Fruit fly (Drosophila melanogaster) whole organism, embryonic: ENCODE data around the gene APP-BP1.

Experiments
- B-H1 ChIP-seq: fragments of 200-800 bp; sonication (Bioruptor generic); IDR thresholded peaks from 3 replicates; pipeline ENCODE4 v1.3.6; 2022; ENCODE audit warnings: missing biosample characterization, missing genetic modification characterization
- Blimp-1 ChIP-seq: fragments of 200-800 bp; sonication (Bioruptor generic); optimal IDR thresholded peaks from 3 replicates; lab custom pipeline; 2018; ENCODE audit warnings: missing biosample characterization, missing genetic modification characterization, mild to moderate bottlenecking, moderate library complexity, missing genetic modification reagents
- CG10267 ChIP-seq: fragments of 200-800 bp; sonication (Bioruptor generic); optimal IDR thresholded peaks from 2 replicates; lab custom pipeline; 2018; ENCODE audit warnings: missing biosample characterization, mild to moderate bottlenecking, missing genetic modification characterization, moderate library complexity
- CG10543 ChIP-seq: fragments of 200-800 bp; sonication (Bioruptor generic); optimal IDR thresholded peaks from 3 replicates; lab custom pipeline; 2017; ENCODE audit warnings: missing biosample characterization, mild to moderate bottlenecking, missing genetic modification characterization, moderate library complexity
- CG10959 ChIP-seq: fragments of 200-800 bp; sonication (Bioruptor generic); IDR thresholded peaks from 2 replicates; pipeline ENCODE4 v1.3.6; 2022; ENCODE audit warnings: missing biosample characterization, missing genetic modification characterization
- CG11085 ChIP-seq: fragments of 200-800 bp; sonication (Bioruptor generic); IDR thresholded peaks from 2 replicates; pipeline ENCODE4 v1.3.6; 2022; ENCODE audit warnings: missing biosample characterization, missing genetic modification characterization
- CG1233 ChIP-seq: fragments of 200-800 bp; sonication (Bioruptor generic); optimal IDR thresholded peaks from 4 replicates; lab custom pipeline; 2018; ENCODE audit warnings: missing biosample characterization, mild to moderate bottlenecking, missing genetic modification characterization
- CG13287 ChIP-seq: fragments of 200-800 bp; sonication (Bioruptor generic); IDR thresholded peaks from 2 replicates; pipeline ENCODE4 v1.3.6; 2022; ENCODE audit warnings: missing biosample characterization, missing genetic modification characterization; ENCODE audit not compliant: partially characterized antibody
- CG13296 ChIP-seq: fragments of 200-800 bp; sonication (Bioruptor generic); optimal IDR thresholded peaks from 3 replicates; lab custom pipeline; 2018; ENCODE audit warnings: missing biosample characterization, mild to moderate bottlenecking, missing genetic modification characterization
- CG15514 ChIP-seq: fragments of 200-800 bp; sonication (Bioruptor generic); optimal IDR thresholded peaks from 3 replicates; lab custom pipeline; 2017; ENCODE audit warnings: missing biosample characterization, missing genetic modification characterization, mild to moderate bottlenecking, moderate library complexity, missing genetic modification reagents
- CG16813 ChIP-seq: fragments of 200-800 bp; sonication (Bioruptor generic); IDR thresholded peaks from 3 replicates; pipeline ENCODE4 v1.3.6; 2022; ENCODE audit warnings: missing biosample characterization, missing genetic modification characterization; ENCODE audit not compliant: partially characterized antibody
- CG17912 ChIP-seq: fragments of 200-800 bp; sonication (Bioruptor generic); optimal IDR thresholded peaks from 2 replicates; lab custom pipeline; 2018; ENCODE audit warnings: missing biosample characterization, mild to moderate bottlenecking, missing genetic modification characterization
- CG18599 ChIP-seq: fragments of 200-800 bp; sonication (Bioruptor generic); optimal IDR thresholded peaks from 3 replicates; lab custom pipeline; 2017; ENCODE audit warnings: missing biosample characterization, missing genetic modification characterization, mild to moderate bottlenecking, moderate library complexity, missing genetic modification reagents
- CG3065 ChIP-seq: fragments of 200-800 bp; sonication (Bioruptor generic); optimal IDR thresholded peaks from 2 replicates; lab custom pipeline; 2016; ENCODE audit warnings: missing biosample characterization, missing genetic modification characterization
- CG31224 ChIP-seq: fragments of 200-800 bp; sonication (Bioruptor generic); IDR thresholded peaks from 2 replicates; pipeline ENCODE4 v1.3.6; 2022; ENCODE audit warnings: missing biosample characterization, missing genetic modification characterization
- CG32532 ChIP-seq: fragments of 200-800 bp; sonication (Bioruptor generic); IDR thresholded peaks from 2 replicates; pipeline ENCODE4 v1.3.6; 2022; ENCODE audit warnings: missing biosample characterization, missing genetic modification characterization
- CG6272 ChIP-seq: fragments of 200-800 bp; sonication (Bioruptor generic); IDR thresholded peaks from 2 replicates; pipeline ENCODE4 v1.3.6; 2022; ENCODE audit warnings: missing biosample characterization, missing genetic modification characterization
- CG6683 ChIP-seq: fragments of 200-800 bp; sonication (Bioruptor generic); optimal IDR thresholded peaks from 2 replicates; lab custom pipeline; 2017; ENCODE audit warnings: missing biosample characterization, mild to moderate bottlenecking, missing genetic modification characterization, missing genetic modification reagents
- CG7745 ChIP-seq: fragments of 200-800 bp; sonication (Bioruptor generic); optimal IDR thresholded peaks from 2 replicates; lab custom pipeline; 2018; ENCODE audit warnings: missing biosample characterization, mild to moderate bottlenecking, missing genetic modification characterization, moderate library complexity
- CHES-1-like ChIP-seq: fragments of 200-800 bp; sonication (Bioruptor generic); optimal IDR thresholded peaks from 2 replicates; lab custom pipeline; 2016; ENCODE audit warnings: missing biosample characterization, missing genetic modification characterization
- Eip74EF ChIP-seq, 2 experiments: fragments of 200-800 bp in 1 of 2; fragments of >200 bp in 1 of 2; sonication (Bioruptor generic) in 1 of 2; optimal IDR thresholded peaks; 2 replicates each; lab custom pipeline; 2017 to 2019; ENCODE audit warnings: missing biosample characterization in 2 of 2, missing genetic modification characterization in 2 of 2, mild to moderate bottlenecking in 1 of 2, moderate library complexity in 1 of 2
- Hmr ChIP-seq: fragments of 200-800 bp; sonication (Bioruptor generic); optimal IDR thresholded peaks from 3 replicates; lab custom pipeline; 2017; ENCODE audit warnings: mild to moderate bottlenecking, missing biosample characterization, missing genetic modification reagents, missing genetic modification characterization
- Hr3 ChIP-seq: fragments of 200-800 bp; sonication (Bioruptor generic); optimal IDR thresholded peaks from 3 replicates; lab custom pipeline; 2016; ENCODE audit warnings: missing biosample characterization, missing genetic modification characterization
- Hr78 ChIP-seq, 2 experiments: fragments of 200-800 bp in 1 of 2; fragments of >200 bp in 1 of 2; sonication (Bioruptor generic) in 1 of 2; optimal IDR thresholded peaks; 2 replicates each; lab custom pipeline; 2017 to 2019; ENCODE audit warnings: missing biosample characterization in 2 of 2, missing genetic modification characterization in 2 of 2, mild to moderate bottlenecking in 1 of 2, moderate library complexity in 1 of 2
- Lpt ChIP-seq: fragments of >200 bp; optimal IDR thresholded peaks from 2 replicates; lab custom pipeline; 2018; ENCODE audit warnings: missing biosample characterization, missing genetic modification characterization
- MBD-R2 ChIP-seq: fragments of 200-800 bp; sonication (Bioruptor generic); IDR thresholded peaks from 2 replicates; pipeline ENCODE4 v1.3.6; 2022; ENCODE audit warnings: missing biosample characterization, missing genetic modification characterization
- NFAT ChIP-seq: fragments of 200-800 bp; sonication (Bioruptor generic); IDR thresholded peaks from 2 replicates; pipeline ENCODE4 v1.3.6; 2022; ENCODE audit warnings: missing biosample characterization, missing genetic modification characterization
- PHDP ChIP-seq: fragments of 200-800 bp; sonication (Bioruptor generic); optimal IDR thresholded peaks from 3 replicates; lab custom pipeline; 2018; ENCODE audit warnings: missing biosample characterization, mild to moderate bottlenecking, missing genetic modification characterization, moderate library complexity
- Pdp1 ChIP-seq, 2 experiments: fragments of 200-800 bp; sonication (Bioruptor generic); optimal IDR thresholded peaks; 3 replicates each; lab custom pipeline; 2016; ENCODE audit warnings: missing biosample characterization in 2 of 2, missing genetic modification characterization in 2 of 2, mild to moderate bottlenecking in 1 of 2, moderate library complexity in 1 of 2
- Rfx ChIP-seq: fragments of 200-800 bp; sonication (Bioruptor generic); IDR thresholded peaks from 2 replicates; pipeline ENCODE4 v1.3.6; 2022; ENCODE audit warnings: missing biosample characterization, missing genetic modification characterization
- Sry-δ ChIP-seq: fragments of 200-800 bp; sonication (Bioruptor generic); optimal IDR thresholded peaks from 2 replicates; lab custom pipeline; 2016; ENCODE audit warnings: missing biosample characterization, missing genetic modification characterization
- Xrp1 ChIP-seq: fragments of 200-800 bp; sonication (Bioruptor generic); IDR thresholded peaks from 2 replicates; pipeline ENCODE4 v1.3.6; 2022; ENCODE audit warnings: missing biosample characterization, missing genetic modification characterization
- amos ChIP-seq: fragments of 200-800 bp; sonication (Bioruptor generic); IDR thresholded peaks from 2 replicates; pipeline ENCODE4 v1.3.6; 2022; ENCODE audit warnings: missing biosample characterization, missing genetic modification characterization; ENCODE audit not compliant: partially characterized antibody
- cato ChIP-seq: fragments of 200-800 bp; sonication (Bioruptor generic); optimal IDR thresholded peaks from 2 replicates; lab custom pipeline; 2016; ENCODE audit warnings: missing biosample characterization, missing genetic modification characterization, borderline replicate concordance
- chinmo ChIP-seq: fragments of 200-800 bp; sonication (Bioruptor generic); IDR thresholded peaks from 4 replicates; pipeline ENCODE4 v1.3.6; 2022; ENCODE audit warnings: missing biosample characterization, missing genetic modification characterization; ENCODE audit not compliant: partially characterized antibody
- ci ChIP-seq: fragments of 200-800 bp; sonication (Bioruptor generic); IDR thresholded peaks from 3 replicates; pipeline ENCODE4 v1.3.6; 2022; ENCODE audit warnings: missing biosample characterization, missing genetic modification characterization
- crp ChIP-seq, 2 experiments: fragments of 200-800 bp; sonication (Bioruptor generic); optimal IDR thresholded peaks; 2 replicates in 1 of 2; 3 replicates in 1 of 2; lab custom pipeline; 2017; ENCODE audit warnings: missing biosample characterization in 2 of 2, missing genetic modification characterization in 2 of 2, mild to moderate bottlenecking in 1 of 2, moderate library complexity in 1 of 2
- gsb ChIP-seq: fragments of 200-800 bp; sonication (Bioruptor generic); IDR thresholded peaks from 2 replicates; pipeline ENCODE4 v1.3.6; 2022; ENCODE audit warnings: missing biosample characterization, missing genetic modification characterization
- gsb-n ChIP-seq: fragments of 200-800 bp; sonication (Bioruptor generic); optimal IDR thresholded peaks from 3 replicates; lab custom pipeline; 2018; ENCODE audit warnings: missing biosample characterization, mild to moderate bottlenecking, missing genetic modification characterization
- hbn ChIP-seq: fragments of 200-800 bp; sonication (Bioruptor generic); IDR thresholded peaks from 2 replicates; pipeline ENCODE4 v1.3.6; 2022; ENCODE audit warnings: missing biosample characterization, missing genetic modification characterization; ENCODE audit not compliant: partially characterized antibody
- hkb ChIP-seq, 2 experiments: fragments of 200-800 bp in 1 of 2; fragments of >200 bp in 1 of 2; sonication (Bioruptor generic) in 1 of 2; IDR thresholded peaks in 1 of 2; optimal IDR thresholded peaks in 1 of 2; 2 replicates each; pipeline versions ENCODE4 v1.3.6 to Lab custom; 2017 to 2022; ENCODE audit warnings: missing biosample characterization in 1 of 2, missing genetic modification characterization in 1 of 2
- kni ChIP-seq: fragments of 200-800 bp; sonication (Bioruptor generic); optimal IDR thresholded peaks from 3 replicates; lab custom pipeline; 2017; ENCODE audit warnings: mild to moderate bottlenecking, missing biosample characterization, missing genetic modification reagents, missing genetic modification characterization
- mirr ChIP-seq: fragments of 200-800 bp; sonication (Bioruptor generic); optimal IDR thresholded peaks from 3 replicates; lab custom pipeline; 2018; ENCODE audit warnings: missing biosample characterization, mild to moderate bottlenecking, missing genetic modification characterization
- phol ChIP-seq: fragments of 200-800 bp; sonication (Bioruptor generic); optimal IDR thresholded peaks from 3 replicates; lab custom pipeline; 2018; ENCODE audit warnings: missing biosample characterization, mild to moderate bottlenecking, missing genetic modification characterization, moderate library complexity
- slbo ChIP-seq: fragments of 200-800 bp; sonication (Bioruptor generic); IDR thresholded peaks from 2 replicates; pipeline ENCODE4 v1.3.6; 2022; ENCODE audit warnings: missing biosample characterization, missing genetic modification characterization
- tna ChIP-seq: fragments of 200-800 bp; sonication (Bioruptor generic); IDR thresholded peaks from 2 replicates; pipeline ENCODE4 v1.3.6; 2022; ENCODE audit warnings: missing biosample characterization, missing genetic modification characterization; ENCODE audit not compliant: partially characterized antibody
- wdn ChIP-seq: fragments of 200-800 bp; sonication (Bioruptor generic); IDR thresholded peaks from 2 replicates; pipeline ENCODE4 v1.3.6; 2022; ENCODE audit warnings: missing biosample characterization, missing genetic modification characterization

The APP-BP1 gene

DNA sequence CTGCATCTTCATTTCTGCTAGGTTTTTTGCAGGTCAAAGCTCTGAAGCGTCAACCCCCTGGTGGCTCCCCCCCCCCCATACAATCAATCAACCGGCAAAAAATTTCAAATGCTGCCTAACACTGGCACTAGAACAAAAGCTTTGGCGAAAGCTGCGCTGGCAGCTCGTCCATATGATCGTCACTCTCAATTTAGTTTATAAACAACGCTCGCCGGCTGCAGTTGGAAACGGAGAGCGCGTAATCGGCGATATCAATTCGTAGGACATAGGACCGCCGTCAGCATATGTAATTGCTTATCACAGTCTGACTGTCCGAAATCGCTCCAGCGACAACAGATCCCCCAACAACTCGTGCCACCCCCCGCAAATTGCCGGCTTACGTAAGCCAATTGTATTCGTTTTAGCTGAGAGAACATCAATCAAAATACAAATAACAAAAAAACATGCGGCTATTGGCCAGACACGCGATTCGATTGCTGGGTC lies 27.8 kb upstream of the APP-BP1 start, which contains the start of gene Mocs1 (continued):
- TF ChIP-seq NFAT (GFP tag; lab: Robert Waterston, UW) (peak; percentile 23; the same call in 1 of the 2 replicates), hkb (optimal IDR thresholded peaks at IDR 0.05; lab: Kevin White, UChicago) (no peak), hkb (GFP tag; IDR thresholded peaks at IDR 0.05; lab: Robert Waterston, UW) (peak; percentile 17; the same call in 1 of the 2 replicates), amos (GFP tag; lab: Robert Waterston, UW) (peak; percentile 37; the same call in 1 of the 2 replicates), wdn (GFP tag; lab: Robert Waterston, UW) (peak; percentile 30; the same call in 1 of the 2 replicates), phol (tag; lab: Kevin White, UChicago) (no peak), Hmr (GFP tag; lab: Kevin White, UChicago) (peak; percentile 22), CHES-1-like (GFP tag; lab: Kevin White, UChicago) (peak; percentile 15), CG10267 (tag; lab: Kevin White, UChicago) (peak; percentile 24), CG11085 (GFP tag; lab: Robert Waterston, UW) (peak; percentile 20; the same call in 1 of the 2 replicates), B-H1 (GFP tag; lab: Robert Waterston, UW) (no peak; the same call in 2 of the 3 replicates), Sry-δ (GFP tag; lab: Kevin White, UChicago) (no peak), CG10959 (GFP tag; lab: Robert Waterston, UW) (no peak), Rfx (peak; percentile 62), Xrp1 (GFP tag; lab: Robert Waterston, UW) (peak; percentile 28; the same call in 1 of the 2 replicates), CG1233 (no peak), CG31224 (GFP tag; lab: Robert Waterston, UW) (no peak), Pdp1 (GFP tag; optimal IDR thresholded peaks at IDR 0.05; lab: Kevin White, UChicago) (peak in 1 of 2 experiments; percentile 96), PHDP (tag; lab: Kevin White, UChicago) (peak; percentile 2), gsb-n (tag; lab: Kevin White, UChicago) (no peak), ci (0 out of 3 replicates have a peak, but pooled peaks have one; percentile 28), kni (no peak), tna (GFP tag; lab: Robert Waterston, UW) (peak; percentile 11; the same call in 1 of the 2 replicates), CG15514 (peak; percentile 53), Lpt (GFP tag; lab: Kevin White, UChicago) (no peak), CG17912 (GFP tag; lab: Kevin White, UChicago) (no peak), CG16813 (no peak), CG6683 (GFP tag; lab: Kevin White, UChicago) (peak; percentile 2), CG3065 (GFP tag; lab: Kevin White, UChicago) (no peak), CG13287 (peak; percentile 49; the same call in 1 of the 2 replicates), Eip74EF (GFP tag; optimal IDR thresholded peaks at IDR 0.05; lab: Kevin White, UChicago) (no peak), Hr3 (GFP tag; lab: Kevin White, UChicago) (no peak), slbo (0 out of 2 replicates have a peak, but pooled peaks have one; percentile 24), hbn (GFP tag; lab: Robert Waterston, UW) (0 out of 2 replicates have a peak, but pooled peaks have one; percentile 34), crp (GFP tag; optimal IDR thresholded peaks at IDR 0.05; lab: Kevin White, UChicago) (peak in 1 of 2 experiments; percentile 77), Hr78 (GFP tag; optimal IDR thresholded peaks at IDR 0.05; lab: Kevin White, UChicago) (peak in 1 of 2 experiments; percentile 98), CG18599 (GFP tag; lab: Kevin White, UChicago) (peak; percentile 6), gsb (GFP tag; lab: Robert Waterston, UW) (no peak), mirr (GFP tag; lab: Kevin White, UChicago) (peak; percentile 23), chinmo (GFP tag; lab: Robert Waterston, UW) (peak; percentile 88; the same call in 3 of the 4 replicates), MBD-R2 (GFP tag; lab: Robert Waterston, UW) (peak; percentile 41; the same call in 1 of the 2 replicates), CG32532 (GFP tag; lab: Robert Waterston, UW) (peak; percentile 53), CG13296 (GFP tag; lab: Kevin White, UChicago) (peak; percentile 5), cato (GFP tag; lab: Kevin White, UChicago) (no peak), CG7745 (tag; lab: Kevin White, UChicago) (no peak), Blimp-1 (no peak), CG6272 (GFP tag; lab: Robert Waterston, UW) (no peak), CG10543 (GFP tag; lab: Kevin White, UChicago) (no peak)
